Fruit fly (Drosophila melanogaster) whole organism, embryonic: Measurements from ENCODE around the gene Pc.

Source experiments
- ATbp ChIP-seq: fragments of 200-800 bp; sonication (Bioruptor generic); optimal IDR thresholded peaks from 2 replicates; lab custom pipeline; 2017; ENCODE audit warnings: missing biosample characterization, mild to moderate bottlenecking, missing genetic modification characterization, missing genetic modification reagents
- Awh ChIP-seq: fragments of 200-800 bp; sonication (Bioruptor generic); IDR thresholded peaks from 2 replicates; pipeline ENCODE4, ENCODE4 v1.3.6; 2022; ENCODE audit warnings: missing biosample characterization, missing genetic modification characterization
- CG11560 ChIP-seq: fragments of 200-800 bp; sonication (Bioruptor generic); IDR thresholded peaks from 3 replicates; pipeline ENCODE4 v1.3.6; 2022; ENCODE audit warnings: missing biosample characterization, missing genetic modification characterization
- CG11696 ChIP-seq: fragments of 200-800 bp; sonication (Bioruptor generic); IDR thresholded peaks from 2 replicates; pipeline ENCODE4 v1.3.6; 2022; ENCODE audit warnings: missing biosample characterization, missing genetic modification characterization
- CG13775 ChIP-seq: fragments of 200-800 bp; sonication (Bioruptor generic); optimal IDR thresholded peaks from 3 replicates; lab custom pipeline; 2017; ENCODE audit warnings: missing biosample characterization, mild to moderate bottlenecking, missing genetic modification characterization
- CG15011 ChIP-seq: fragments of 200-800 bp; sonication (Bioruptor generic); optimal IDR thresholded peaks from 3 replicates; lab custom pipeline; 2018; ENCODE audit warnings: missing biosample characterization, mild to moderate bottlenecking, missing genetic modification characterization
- CG17612 ChIP-seq: fragments of 200-800 bp; sonication (Bioruptor generic); IDR thresholded peaks from 2 replicates; pipeline ENCODE4 v1.3.6; 2022; ENCODE audit warnings: missing biosample characterization, missing genetic modification characterization
- CG18599 ChIP-seq: fragments of 200-800 bp; sonication (Bioruptor generic); optimal IDR thresholded peaks from 3 replicates; lab custom pipeline; 2017; ENCODE audit warnings: missing biosample characterization, missing genetic modification characterization, mild to moderate bottlenecking, moderate library complexity, missing genetic modification reagents
- CG2116 ChIP-seq: fragments of 200-800 bp; sonication (Bioruptor generic); optimal IDR thresholded peaks from 3 replicates; lab custom pipeline; 2018; ENCODE audit warnings: missing biosample characterization, mild to moderate bottlenecking, missing genetic modification characterization
- CG2120 ChIP-seq: fragments of 200-800 bp; sonication (Bioruptor generic); optimal IDR thresholded peaks from 3 replicates; lab custom pipeline; 2016; ENCODE audit warnings: missing biosample characterization, missing genetic modification characterization
- CG2712 ChIP-seq: fragments of 200-800 bp; optimal IDR thresholded peaks from 3 replicates; lab custom pipeline; 2019; ENCODE audit warnings: missing biosample characterization, mild to moderate bottlenecking, missing genetic modification characterization, moderate library complexity
- CG2889 ChIP-seq: fragments of 200-800 bp; sonication (Bioruptor generic); IDR thresholded peaks from 3 replicates; pipeline ENCODE4 v1.3.6; 2022; ENCODE audit warnings: missing biosample characterization, missing genetic modification characterization
- CG34224 ChIP-seq: fragments of 200-800 bp; sonication (Bioruptor generic); IDR thresholded peaks from 3 replicates; pipeline ENCODE4 v1.3.6; 2022; ENCODE audit warnings: missing biosample characterization, missing genetic modification characterization; ENCODE audit not compliant: partially characterized antibody
- CG34422 ChIP-seq: fragments of 200-800 bp; sonication (Bioruptor generic); IDR thresholded peaks from 3 replicates; pipeline ENCODE4 v1.3.6; 2022; ENCODE audit warnings: missing biosample characterization, missing genetic modification characterization
- CG3838 ChIP-seq: fragments of 200-800 bp; sonication (Bioruptor generic); optimal IDR thresholded peaks from 3 replicates; lab custom pipeline; 2016; ENCODE audit warnings: missing biosample characterization, missing genetic modification characterization
- CG43689 ChIP-seq: fragments of 200-800 bp; sonication (Bioruptor generic); IDR thresholded peaks from 2 replicates; pipeline ENCODE4 v1.3.6; 2022; ENCODE audit warnings: missing biosample characterization, missing genetic modification characterization
- CG4424 ChIP-seq: fragments of 200-800 bp; sonication (Bioruptor generic); optimal IDR thresholded peaks from 3 replicates; lab custom pipeline; 2016; ENCODE audit warnings: missing biosample characterization, missing genetic modification characterization
- CG6272 ChIP-seq: fragments of 200-800 bp; sonication (Bioruptor generic); IDR thresholded peaks from 2 replicates; pipeline ENCODE4 v1.3.6; 2022; ENCODE audit warnings: missing biosample characterization, missing genetic modification characterization
- CG6813 ChIP-seq: fragments of 200-800 bp; sonication (Bioruptor generic); optimal IDR thresholded peaks from 2 replicates; lab custom pipeline; 2017; ENCODE audit warnings: missing biosample characterization, missing genetic modification characterization, mild to moderate bottlenecking, moderate library complexity, missing genetic modification reagents
- CG7987 ChIP-seq: fragments of 200-800 bp; sonication (Bioruptor generic); optimal IDR thresholded peaks from 2 replicates; lab custom pipeline; 2018; ENCODE audit warnings: missing biosample characterization, mild to moderate bottlenecking, missing genetic modification characterization, moderate library complexity
- CG9817 ChIP-seq: fragments of 200-800 bp; sonication (Bioruptor generic); optimal IDR thresholded peaks from 2 replicates; lab custom pipeline; 2018; ENCODE audit warnings: missing biosample characterization, mild to moderate bottlenecking, missing genetic modification characterization, moderate library complexity
- Dfd ChIP-seq, 2 experiments: fragments of >200 bp; optimal IDR thresholded peaks; 2 replicates each; lab custom pipeline; 2017; ENCODE audit warnings: missing biosample characterization in 2 of 2, missing genetic modification characterization in 2 of 2
- Eip74EF ChIP-seq, 2 experiments: fragments of 200-800 bp in 1 of 2; fragments of >200 bp in 1 of 2; sonication (Bioruptor generic) in 1 of 2; optimal IDR thresholded peaks; 2 replicates each; lab custom pipeline; 2017 to 2019; ENCODE audit warnings: missing biosample characterization in 2 of 2, missing genetic modification characterization in 2 of 2, mild to moderate bottlenecking in 1 of 2, moderate library complexity in 1 of 2
- HLH3B ChIP-seq: fragments of 200-800 bp; sonication (Bioruptor generic); IDR thresholded peaks from 2 replicates; pipeline ENCODE4 v1.3.6; 2022; ENCODE audit warnings: missing biosample characterization, missing genetic modification characterization
- Med ChIP-seq: fragments of 200-800 bp; sonication (Bioruptor generic); peaks from one replicate; lab custom pipeline; 2016; ENCODE audit warnings: missing biosample characterization, missing genetic modification characterization, mild to moderate bottlenecking, inconsistent platforms, moderate library complexity
- NK7.1 ChIP-seq: fragments of 200-800 bp; sonication (Bioruptor generic); optimal IDR thresholded peaks from 3 replicates; lab custom pipeline; 2016; ENCODE audit warnings: missing biosample characterization, missing genetic modification characterization
- Rfx ChIP-seq: fragments of 200-800 bp; sonication (Bioruptor generic); IDR thresholded peaks from 2 replicates; pipeline ENCODE4 v1.3.6; 2022; ENCODE audit warnings: missing biosample characterization, missing genetic modification characterization
- Sin3A ChIP-seq: fragments of >200 bp; optimal IDR thresholded peaks from 2 replicates; lab custom pipeline; 2018
- al ChIP-seq: fragments of 200-800 bp; sonication (Bioruptor generic); IDR thresholded peaks from 2 replicates; pipeline ENCODE4 v1.3.6; 2022; ENCODE audit warnings: missing biosample characterization, missing genetic modification characterization
- ara ChIP-seq: fragments of 200-800 bp; sonication (Bioruptor generic); IDR thresholded peaks from 2 replicates; pipeline ENCODE4 v1.3.6; 2022; ENCODE audit warnings: missing biosample characterization, missing genetic modification characterization
- bab2 ChIP-seq: fragments of 200-800 bp; sonication (Bioruptor generic); optimal IDR thresholded peaks from 2 replicates; lab custom pipeline; 2016; ENCODE audit warnings: missing biosample characterization, missing genetic modification characterization
- dm ChIP-seq: fragments of 200-800 bp; sonication (Bioruptor generic); optimal IDR thresholded peaks from 3 replicates; lab custom pipeline; 2016; ENCODE audit warnings: missing biosample characterization, missing genetic modification characterization
- dmrt11E ChIP-seq: fragments of 200-800 bp; sonication (Bioruptor generic); optimal IDR thresholded peaks from 3 replicates; lab custom pipeline; 2018; ENCODE audit warnings: missing biosample characterization, mild to moderate bottlenecking, missing genetic modification characterization, moderate library complexity
- emc ChIP-seq: fragments of 200-800 bp; sonication (Bioruptor generic); optimal IDR thresholded peaks from 2 replicates; lab custom pipeline; 2016; ENCODE audit warnings: missing biosample characterization, missing genetic modification characterization
- ems ChIP-seq: fragments of 200-800 bp; sonication (Bioruptor generic); optimal IDR thresholded peaks from 3 replicates; lab custom pipeline; 2016; ENCODE audit warnings: missing biosample characterization, missing genetic modification characterization
- ftz-f1 ChIP-seq: fragments of 200-800 bp; sonication (Bioruptor generic); optimal IDR thresholded peaks from 2 replicates; lab custom pipeline; 2016; ENCODE audit warnings: missing biosample characterization, missing genetic modification characterization
- gcm2 ChIP-seq: fragments of 200-800 bp; sonication (Bioruptor generic); optimal IDR thresholded peaks from 2 replicates; lab custom pipeline; 2016; ENCODE audit warnings: missing biosample characterization, missing genetic modification characterization
- luna ChIP-seq: fragments of 200-800 bp; sonication (Bioruptor generic); optimal IDR thresholded peaks from 2 replicates; lab custom pipeline; 2016; ENCODE audit warnings: missing biosample characterization, missing genetic modification characterization
- mam ChIP-seq: fragments of 200-800 bp; sonication (Bioruptor generic); optimal IDR thresholded peaks from 3 replicates; lab custom pipeline; 2016; ENCODE audit warnings: missing biosample characterization, missing genetic modification characterization
- mirr ChIP-seq: fragments of 200-800 bp; sonication (Bioruptor generic); optimal IDR thresholded peaks from 3 replicates; lab custom pipeline; 2018; ENCODE audit warnings: missing biosample characterization, mild to moderate bottlenecking, missing genetic modification characterization
- nerfin-2 ChIP-seq: fragments of 200-800 bp; sonication (Bioruptor generic); IDR thresholded peaks from 2 replicates; pipeline ENCODE4 v1.3.6; 2022; ENCODE audit warnings: missing biosample characterization, missing genetic modification characterization; ENCODE audit not compliant: partially characterized antibody
- nmo ChIP-seq: fragments of 200-800 bp; sonication (Bioruptor generic); optimal IDR thresholded peaks from 2 replicates; lab custom pipeline; 2018; ENCODE audit warnings: missing biosample characterization, mild to moderate bottlenecking, missing genetic modification characterization, moderate library complexity
- otp ChIP-seq: fragments of 200-800 bp; sonication (Bioruptor generic); IDR thresholded peaks from 3 replicates; pipeline ENCODE4, ENCODE4 v1.3.6; 2022; ENCODE audit warnings: missing biosample characterization, missing genetic modification characterization
- pan ChIP-seq, 4 experiments: fragments of >200 bp in 3 of 4; fragments of 200-800 bp in 1 of 4; sonication (Bioruptor generic) in 1 of 4; optimal IDR thresholded peaks in 3 of 4; IDR thresholded peaks in 1 of 4; 2 replicates each; pipeline versions ENCODE4 v1.3.6 to Lab custom; 2017 to 2022; ENCODE audit warnings: missing biosample characterization in 2 of 4, missing genetic modification characterization in 2 of 4, mixed read lengths in 1 of 4
- ranshi ChIP-seq: fragments of 200-800 bp; sonication (Bioruptor generic); IDR thresholded peaks from 2 replicates; pipeline ENCODE4 v1.3.6; 2022; ENCODE audit warnings: missing biosample characterization, missing genetic modification characterization
- tgo ChIP-seq: fragments of 200-800 bp; sonication (Bioruptor generic); IDR thresholded peaks from 3 replicates; pipeline ENCODE4 v1.3.6; 2022; ENCODE audit warnings: missing biosample characterization, missing genetic modification characterization
- unpg ChIP-seq: fragments of 200-800 bp; sonication (Bioruptor generic); optimal IDR thresholded peaks from 3 replicates; lab custom pipeline; 2018; ENCODE audit warnings: missing biosample characterization, mild to moderate bottlenecking, missing genetic modification characterization, moderate library complexity
- usp ChIP-seq: fragments of >200 bp; optimal IDR thresholded peaks from 2 replicates; lab custom pipeline; 2017; ENCODE audit warnings: missing biosample characterization, missing genetic modification characterization
- z ChIP-seq: fragments of 200-800 bp; sonication (Bioruptor generic); IDR thresholded peaks from 3 replicates; pipeline ENCODE4 v1.3.6; 2022; ENCODE audit warnings: missing biosample characterization, missing genetic modification characterization
- zfh2 ChIP-seq: fragments of 200-800 bp; sonication (Bioruptor generic); optimal IDR thresholded peaks from 2 replicates; lab custom pipeline; 2016; ENCODE audit warnings: missing biosample characterization, missing genetic modification characterization

The Pc gene

dm6 chr3L:21261403-21262164, 56.2 kb downstream of the Pc start (continued):
- TF ChIP-seq NK7.1 (GFP tag; lab: Kevin White, UChicago) (no peak), Awh (GFP tag; lab: Robert Waterston, UW) (peak; percentile 80), CG11696 (no peak), CG34422 (GFP tag; lab: Robert Waterston, UW) (peak; percentile 18; the same call in 1 of the 3 replicates), CG9817 (no peak), zfh2 (no peak), nerfin-2 (GFP tag; lab: Robert Waterston, UW) (no peak), CG7987 (GFP tag; lab: Kevin White, UChicago) (no peak), ems (GFP tag; lab: Kevin White, UChicago) (no peak), Eip74EF (GFP tag; optimal IDR thresholded peaks at IDR 0.05; lab: Kevin White, UChicago) (peak in 1 of 2 experiments; percentile 55), CG17612 (GFP tag; lab: Robert Waterston, UW) (no peak), Sin3A (lab: Kevin White, UChicago) (no peak), mirr (GFP tag; lab: Kevin White, UChicago) (no peak), CG2712 (tag; lab: Kevin White, UChicago) (no peak), ftz-f1 (GFP tag; lab: Kevin White, UChicago) (no peak), CG2120 (no peak), ATbp (no peak), usp (GFP tag; lab: Kevin White, UChicago) (no peak), CG18599 (GFP tag; lab: Kevin White, UChicago) (no peak), nmo (no peak), pan (optimal IDR thresholded peaks at IDR 0.05; lab: Kevin White, UChicago) (no peak), pan (GFP tag; optimal IDR thresholded peaks at IDR 0.05 in 1 of 2, IDR thresholded peaks at IDR 0.05 in 1 of 2) (no peak), Dfd (GFP tag; optimal IDR thresholded peaks at IDR 0.05; lab: Kevin White, UChicago) (no peak), emc (GFP tag; lab: Kevin White, UChicago) (no peak), unpg (GFP tag; lab: Kevin White, UChicago) (no peak), gcm2 (GFP tag; lab: Kevin White, UChicago) (no peak), CG43689 (GFP tag; lab: Robert Waterston, UW) (no peak), al (GFP tag; lab: Robert Waterston, UW) (no peak), mam (no peak), dm (no peak), HLH3B (GFP tag; lab: Robert Waterston, UW) (no peak), otp (no peak), CG11560 (no peak), CG34224 (GFP tag; lab: Robert Waterston, UW) (no peak), luna (GFP tag; lab: Kevin White, UChicago) (no peak), CG13775 (GFP tag; lab: Kevin White, UChicago) (no peak), z (GFP tag; lab: Robert Waterston, UW) (0 out of 3 replicates have a peak, but pooled peaks have one; percentile 36), CG15011 (GFP tag; lab: Kevin White, UChicago) (no peak), CG2116 (no peak), CG6272 (GFP tag; lab: Robert Waterston, UW) (no peak), CG6813 (GFP tag; lab: Kevin White, UChicago) (no peak), ara (GFP tag; lab: Robert Waterston, UW) (no peak), tgo (GFP tag; lab: Robert Waterston, UW) (no peak), CG4424 (GFP tag; lab: Kevin White, UChicago) (no peak), Med (GFP tag; lab: Kevin White, UChicago) (peak; percentile 76), ranshi (GFP tag; lab: Robert Waterston, UW) (0 out of 2 replicates have a peak, but pooled peaks have one; percentile 23), bab2 (GFP tag; lab: Kevin White, UChicago) (no peak), dmrt11E (no peak), CG2889 (GFP tag; lab: Robert Waterston, UW) (no peak), Rfx (no peak), CG3838 (GFP tag; lab: Kevin White, UChicago) (peak; percentile 29)
